Fruit fly (Drosophila melanogaster) whole organism, embryonic: ENCODE data around the gene CG7806.

ENCODE experiments used
- Bgb ChIP-seq: fragments of 200-800 bp; sonication (Bioruptor generic); IDR thresholded peaks from 2 replicates; pipeline ENCODE4 v1.3.6; 2022; ENCODE audit warnings: missing biosample characterization, missing genetic modification characterization; ENCODE audit not compliant: partially characterized antibody
- CG10979 ChIP-seq: fragments of 200-800 bp; sonication (Bioruptor generic); optimal IDR thresholded peaks from 2 replicates; lab custom pipeline; 2018; ENCODE audit warnings: missing biosample characterization, mild to moderate bottlenecking, missing genetic modification characterization, moderate library complexity
- CG11456 ChIP-seq: fragments of 200-800 bp; sonication (Bioruptor generic); IDR thresholded peaks from 3 replicates; pipeline ENCODE4 v1.3.6; 2022; ENCODE audit warnings: missing biosample characterization, missing genetic modification characterization
- CG11723 ChIP-seq: fragments of 200-800 bp; sonication (Bioruptor generic); optimal IDR thresholded peaks from 2 replicates; lab custom pipeline; 2017; ENCODE audit warnings: missing biosample characterization, mild to moderate bottlenecking, missing genetic modification characterization
- CG12299 ChIP-seq: fragments of 200-800 bp; sonication (Bioruptor generic); optimal IDR thresholded peaks from 2 replicates; lab custom pipeline; 2018; ENCODE audit warnings: missing biosample characterization, mild to moderate bottlenecking, missing genetic modification characterization
- CG12769 ChIP-seq: fragments of 200-800 bp; sonication (Bioruptor generic); optimal IDR thresholded peaks from 2 replicates; lab custom pipeline; 2019; ENCODE audit warnings: missing biosample characterization, mild to moderate bottlenecking, missing genetic modification characterization, moderate library complexity
- CG14441 ChIP-seq: fragments of 200-800 bp; sonication (Bioruptor generic); IDR thresholded peaks from 2 replicates; pipeline ENCODE4 v1.3.6; 2022; ENCODE audit warnings: missing biosample characterization, missing genetic modification characterization
- CG14710 ChIP-seq: fragments of 200-800 bp; sonication (Bioruptor generic); optimal IDR thresholded peaks from 3 replicates; lab custom pipeline; 2019; ENCODE audit warnings: missing biosample characterization, mild to moderate bottlenecking, missing genetic modification characterization, moderate library complexity
- CG14860 ChIP-seq: fragments of 200-800 bp; sonication (Bioruptor generic); IDR thresholded peaks from 3 replicates; pipeline ENCODE4 v1.3.6; 2022; ENCODE audit warnings: missing biosample characterization, missing genetic modification characterization; ENCODE audit not compliant: partially characterized antibody
- CG16813 ChIP-seq: fragments of 200-800 bp; sonication (Bioruptor generic); IDR thresholded peaks from 3 replicates; pipeline ENCODE4 v1.3.6; 2022; ENCODE audit warnings: missing biosample characterization, missing genetic modification characterization; ENCODE audit not compliant: partially characterized antibody
- CG17328 ChIP-seq: fragments of 200-800 bp; sonication (Bioruptor generic); IDR thresholded peaks from 2 replicates; pipeline ENCODE4 v1.3.6; 2022; ENCODE audit warnings: missing biosample characterization, missing genetic modification characterization
- CG17361 ChIP-seq: fragments of 200-800 bp; sonication (Bioruptor generic); IDR thresholded peaks from 3 replicates; pipeline ENCODE4 v1.3.6; 2022; ENCODE audit warnings: missing biosample characterization, missing genetic modification characterization
- CG2116 ChIP-seq: fragments of 200-800 bp; sonication (Bioruptor generic); optimal IDR thresholded peaks from 3 replicates; lab custom pipeline; 2018; ENCODE audit warnings: missing biosample characterization, mild to moderate bottlenecking, missing genetic modification characterization
- CG32767 ChIP-seq: fragments of 200-800 bp; sonication (Bioruptor generic); IDR thresholded peaks from 2 replicates; pipeline ENCODE4 v1.3.6; 2022; ENCODE audit warnings: missing biosample characterization, missing genetic modification characterization
- CG3407 ChIP-seq: fragments of 200-800 bp; sonication (Bioruptor generic); optimal IDR thresholded peaks from 2 replicates; lab custom pipeline; 2018; ENCODE audit warnings: missing biosample characterization, mild to moderate bottlenecking, missing genetic modification characterization
- CG6175 ChIP-seq: fragments of 200-800 bp; sonication (Bioruptor generic); IDR thresholded peaks from 3 replicates; pipeline ENCODE4 v1.3.6; 2022; ENCODE audit warnings: missing biosample characterization, missing genetic modification characterization
- CG7839 ChIP-seq: fragments of 200-800 bp; sonication (Bioruptor generic); optimal IDR thresholded peaks from 3 replicates; lab custom pipeline; 2018; ENCODE audit warnings: missing biosample characterization, mild to moderate bottlenecking, missing genetic modification characterization, moderate library complexity
- CG9727 ChIP-seq: fragments of 200-800 bp; sonication (Bioruptor generic); optimal IDR thresholded peaks from 3 replicates; lab custom pipeline; 2017; ENCODE audit warnings: missing biosample characterization, mild to moderate bottlenecking, missing genetic modification characterization
- Dad ChIP-seq: fragments of 200-800 bp; sonication (Bioruptor generic); optimal IDR thresholded peaks from 3 replicates; lab custom pipeline; 2016; ENCODE audit warnings: missing biosample characterization, missing genetic modification characterization
- Dek ChIP-seq: fragments of 200-800 bp; sonication (Bioruptor generic); optimal IDR thresholded peaks from 3 replicates; lab custom pipeline; 2019; ENCODE audit warnings: missing biosample characterization, mild to moderate bottlenecking, missing genetic modification characterization, moderate library complexity
- Doc2 ChIP-seq: fragments of 200-800 bp; sonication (Bioruptor generic); IDR thresholded peaks from 2 replicates; pipeline ENCODE4 v1.3.6; 2022; ENCODE audit warnings: missing biosample characterization, missing genetic modification characterization
- Drgx ChIP-seq: fragments of 200-800 bp; sonication (Bioruptor generic); IDR thresholded peaks from 2 replicates; pipeline ENCODE4 v1.3.6; 2022; ENCODE audit warnings: missing biosample characterization, missing genetic modification characterization
- Ets65A ChIP-seq: fragments of 200-800 bp; sonication (Bioruptor generic); peaks from one replicate; lab custom pipeline; 2016; ENCODE audit warnings: missing biosample characterization, missing genetic modification characterization
- Med ChIP-seq: fragments of 200-800 bp; sonication (Bioruptor generic); peaks from one replicate; lab custom pipeline; 2016; ENCODE audit warnings: missing biosample characterization, missing genetic modification characterization, mild to moderate bottlenecking, inconsistent platforms, moderate library complexity
- Opbp ChIP-seq: fragments of 200-800 bp; sonication (Bioruptor generic); IDR thresholded peaks from 3 replicates; pipeline ENCODE4 v1.3.6; 2022; ENCODE audit warnings: missing biosample characterization, missing genetic modification characterization; ENCODE audit not compliant: partially characterized antibody
- PHDP ChIP-seq: fragments of 200-800 bp; sonication (Bioruptor generic); optimal IDR thresholded peaks from 3 replicates; lab custom pipeline; 2018; ENCODE audit warnings: missing biosample characterization, mild to moderate bottlenecking, missing genetic modification characterization, moderate library complexity
- Side ChIP-seq: fragments of 200-800 bp; sonication (Bioruptor generic); optimal IDR thresholded peaks from 2 replicates; lab custom pipeline; 2016; ENCODE audit warnings: missing biosample characterization, missing genetic modification characterization
- Sry-β ChIP-seq: fragments of 200-800 bp; sonication (Bioruptor generic); optimal IDR thresholded peaks from 2 replicates; lab custom pipeline; 2018; ENCODE audit warnings: missing biosample characterization, mild to moderate bottlenecking, missing genetic modification characterization, moderate library complexity
- Xrp1 ChIP-seq: fragments of 200-800 bp; sonication (Bioruptor generic); IDR thresholded peaks from 2 replicates; pipeline ENCODE4 v1.3.6; 2022; ENCODE audit warnings: missing biosample characterization, missing genetic modification characterization
- YL-1 ChIP-seq: fragments of 200-800 bp; sonication (Bioruptor generic); optimal IDR thresholded peaks from 3 replicates; lab custom pipeline; 2017; ENCODE audit warnings: missing biosample characterization, mild to moderate bottlenecking, missing genetic modification characterization
- bowl ChIP-seq: fragments of 200-800 bp; sonication (Bioruptor generic); IDR thresholded peaks from 2 replicates; pipeline ENCODE4 v1.3.6; 2022; ENCODE audit warnings: missing biosample characterization, missing genetic modification characterization
- chinmo ChIP-seq: fragments of 200-800 bp; sonication (Bioruptor generic); IDR thresholded peaks from 4 replicates; pipeline ENCODE4 v1.3.6; 2022; ENCODE audit warnings: missing biosample characterization, missing genetic modification characterization; ENCODE audit not compliant: partially characterized antibody
- crol ChIP-seq: fragments of 200-800 bp; sonication (Bioruptor generic); IDR thresholded peaks from 2 replicates; pipeline ENCODE4 v1.3.6; 2022; ENCODE audit warnings: missing biosample characterization, missing genetic modification characterization
- crp ChIP-seq, 2 experiments: fragments of 200-800 bp; sonication (Bioruptor generic); optimal IDR thresholded peaks; 2 replicates in 1 of 2; 3 replicates in 1 of 2; lab custom pipeline; 2017; ENCODE audit warnings: missing biosample characterization in 2 of 2, missing genetic modification characterization in 2 of 2, mild to moderate bottlenecking in 1 of 2, moderate library complexity in 1 of 2
- cwo ChIP-seq: fragments of 200-800 bp; sonication (Bioruptor generic); optimal IDR thresholded peaks from 3 replicates; lab custom pipeline; 2017; ENCODE audit warnings: missing biosample characterization, missing genetic modification characterization, mild to moderate bottlenecking, moderate library complexity, missing genetic modification reagents
- ind ChIP-seq: fragments of 200-800 bp; sonication (Bioruptor generic); optimal IDR thresholded peaks from 3 replicates; lab custom pipeline; 2016; ENCODE audit warnings: missing biosample characterization, missing genetic modification characterization
- lbe ChIP-seq: fragments of 200-800 bp; sonication (Bioruptor generic); optimal IDR thresholded peaks from 2 replicates; lab custom pipeline; 2016; ENCODE audit warnings: missing biosample characterization, mild to moderate bottlenecking, missing genetic modification characterization
- lmd ChIP-seq: fragments of 200-800 bp; sonication (Bioruptor generic); IDR thresholded peaks from 2 replicates; pipeline ENCODE4 v1.3.6; 2022; ENCODE audit warnings: missing biosample characterization, missing genetic modification characterization
- lola ChIP-seq, 3 experiments: fragments of >200 bp in 2 of 3; fragments of 200-800 bp in 1 of 3; sonication (Bioruptor generic) in 1 of 3; optimal IDR thresholded peaks; 2 replicates each; lab custom pipeline; 2017 to 2019; ENCODE audit warnings: missing biosample characterization in 3 of 3, missing genetic modification characterization in 3 of 3, mild to moderate bottlenecking in 1 of 3, moderate library complexity in 1 of 3
- luna ChIP-seq: fragments of 200-800 bp; sonication (Bioruptor generic); optimal IDR thresholded peaks from 2 replicates; lab custom pipeline; 2016; ENCODE audit warnings: missing biosample characterization, missing genetic modification characterization
- nom ChIP-seq: fragments of 200-800 bp; sonication (Bioruptor generic); optimal IDR thresholded peaks from 2 replicates; lab custom pipeline; 2017; ENCODE audit warnings: missing biosample characterization, missing genetic modification characterization, mild to moderate bottlenecking, moderate library complexity, missing genetic modification reagents
- pros ChIP-seq: fragments of 200-800 bp; sonication (Bioruptor generic); optimal IDR thresholded peaks from 3 replicates; lab custom pipeline; 2019; ENCODE audit warnings: missing biosample characterization, mild to moderate bottlenecking, missing genetic modification characterization, moderate library complexity
- psq ChIP-seq: fragments of 200-800 bp; sonication (Bioruptor generic); optimal IDR thresholded peaks from 2 replicates; lab custom pipeline; 2017; ENCODE audit warnings: missing biosample characterization, missing genetic modification characterization
- ranshi ChIP-seq: fragments of 200-800 bp; sonication (Bioruptor generic); IDR thresholded peaks from 2 replicates; pipeline ENCODE4 v1.3.6; 2022; ENCODE audit warnings: missing biosample characterization, missing genetic modification characterization
- row ChIP-seq: fragments of 200-800 bp; sonication (Bioruptor generic); IDR thresholded peaks from 3 replicates; pipeline ENCODE4 v1.3.6; 2022; ENCODE audit warnings: missing biosample characterization, missing genetic modification characterization
- sc ChIP-seq, 3 experiments: fragments of >200 bp in 2 of 3; fragments of 200-800 bp in 1 of 3; sonication (Bioruptor generic) in 1 of 3; optimal IDR thresholded peaks; 2 replicates in 2 of 3; 3 replicates in 1 of 3; lab custom pipeline; 2017; ENCODE audit warnings: mild to moderate bottlenecking in 1 of 3, missing biosample characterization in 1 of 3, missing genetic modification characterization in 1 of 3, missing genetic modification reagents in 1 of 3
- schlank ChIP-seq: fragments of 200-800 bp; sonication (Bioruptor generic); optimal IDR thresholded peaks from 2 replicates; lab custom pipeline; 2018; ENCODE audit warnings: missing biosample characterization, mild to moderate bottlenecking, missing genetic modification characterization
- sens ChIP-seq: fragments of 200-800 bp; sonication (Bioruptor generic); peaks from one replicate; lab custom pipeline; 2016; ENCODE audit warnings: missing biosample characterization, missing genetic modification characterization

The CG7806 gene

dm6 chr2L:8297070-8297469 lies 14.1 kb upstream of the CG7806 start (continued):
- TF ChIP-seq YL-1 (no peak), lmd (GFP tag; lab: Robert Waterston, UW) (no peak), CG12769 (tag; lab: Kevin White, UChicago) (no peak), CG6175 (GFP tag; lab: Robert Waterston, UW) (no peak), bowl (GFP tag; lab: Robert Waterston, UW) (0 out of 2 replicates have a peak, but pooled peaks have one; percentile 8), crp (GFP tag; optimal IDR thresholded peaks at IDR 0.05; lab: Kevin White, UChicago) (peak in 1 of 2 experiments; percentile 37), Side (GFP tag; lab: Kevin White, UChicago) (no peak), Dad (GFP tag; lab: Kevin White, UChicago) (no peak), schlank (tag; lab: Kevin White, UChicago) (no peak), CG32767 (GFP tag; lab: Robert Waterston, UW) (peak; percentile 20; the same call in 1 of the 2 replicates), Dek (tag; lab: Kevin White, UChicago) (no peak), CG9727 (GFP tag; lab: Kevin White, UChicago) (no peak), CG12299 (no peak), CG11456 (GFP tag; lab: Robert Waterston, UW) (no peak), Bgb (GFP tag; lab: Robert Waterston, UW) (no peak), pros (peak; percentile 72), CG7839 (tag; lab: Kevin White, UChicago) (no peak), cwo (GFP tag; lab: Kevin White, UChicago) (no peak), CG3407 (GFP tag; lab: Kevin White, UChicago) (no peak), sc (optimal IDR thresholded peaks at IDR 0.05; lab: Kevin White, UChicago) (no peak), sc (GFP tag; optimal IDR thresholded peaks at IDR 0.05; lab: Kevin White, UChicago) (no peak), psq (GFP tag; lab: Kevin White, UChicago) (no peak), CG17328 (GFP tag; lab: Robert Waterston, UW) (no peak), PHDP (tag; lab: Kevin White, UChicago) (no peak), Sry-β (GFP tag; lab: Kevin White, UChicago) (no peak), CG2116 (GFP tag; lab: Kevin White, UChicago) (no peak), ranshi (GFP tag; lab: Robert Waterston, UW) (no peak)

dm6 chr2L:8299194-8299811 lies 11.9 kb upstream of the CG7806 start:
- TF ChIP-seq row (0 out of 3 replicates have a peak, but pooled peaks have one; percentile 15), Xrp1 (GFP tag; lab: Robert Waterston, UW) (peak; percentile 15; the same call in 1 of the 2 replicates), luna (GFP tag; lab: Kevin White, UChicago) (no peak), Ets65A (GFP tag; lab: Kevin White, UChicago) (peak; percentile 32), chinmo (0 out of 4 replicates have a peak, but pooled peaks have one; percentile 47), sens (peak; percentile 38), CG11723 (GFP tag; lab: Kevin White, UChicago) (no peak), CG16813 (GFP tag; lab: Robert Waterston, UW) (0 out of 3 replicates have a peak, but pooled peaks have one; percentile 9), CG14441 (no peak), CG9727 (GFP tag; lab: Kevin White, UChicago) (peak; percentile 10), CG14860 (GFP tag; lab: Robert Waterston, UW) (no peak), CG10979 (peak; percentile 19), lbe (peak; percentile 83), Doc2 (GFP tag; lab: Robert Waterston, UW) (no peak), Drgx (GFP tag; lab: Robert Waterston, UW) (peak; percentile 46; the same call in 1 of the 2 replicates), nom (GFP tag; lab: Kevin White, UChicago) (peak; percentile 93), crol (peak; percentile 75), lola (GFP tag; optimal IDR thresholded peaks at IDR 0.05; lab: Kevin White, UChicago) (peak in 1 of 3 experiments; percentile 13), Med (GFP tag; lab: Kevin White, UChicago) (peak; percentile 34), ind (GFP tag; lab: Kevin White, UChicago) (no peak), Opbp (GFP tag; lab: Robert Waterston, UW) (peak; percentile 31; the same call in 1 of the 3 replicates), CG14710 (tag; lab: Kevin White, UChicago) (peak; percentile 7), CG17361 (GFP tag; lab: Robert Waterston, UW) (0 out of 3 replicates have a peak, but pooled peaks have one; percentile 29)
